Fruit fly (Drosophila melanogaster) whole organism, embryonic: ENCODE results near the gene CG43095.

Source experiments
- BEAF-32 ChIP-seq: fragments of 200-800 bp; sonication (Bioruptor generic); optimal IDR thresholded peaks from 3 replicates; lab custom pipeline; 2017; ENCODE audit warnings: missing biosample characterization, missing genetic modification characterization, mild to moderate bottlenecking, moderate library complexity, missing genetic modification reagents
- CG1024 ChIP-seq: fragments of 200-800 bp; sonication (Bioruptor generic); IDR thresholded peaks from 2 replicates; pipeline ENCODE4 v1.3.6; 2022; ENCODE audit warnings: missing biosample characterization, missing genetic modification characterization
- CG10267 ChIP-seq: fragments of 200-800 bp; sonication (Bioruptor generic); optimal IDR thresholded peaks from 2 replicates; lab custom pipeline; 2018; ENCODE audit warnings: missing biosample characterization, mild to moderate bottlenecking, missing genetic modification characterization, moderate library complexity
- CG10274 ChIP-seq: fragments of 200-800 bp; sonication (Bioruptor generic); optimal IDR thresholded peaks from 3 replicates; lab custom pipeline; 2017; ENCODE audit warnings: missing biosample characterization, mild to moderate bottlenecking, missing genetic modification characterization
- CG12236 ChIP-seq: fragments of 200-800 bp; sonication (Bioruptor generic); optimal IDR thresholded peaks from 2 replicates; lab custom pipeline; 2016; ENCODE audit warnings: missing biosample characterization, missing genetic modification characterization
- CG12391 ChIP-seq: fragments of 200-800 bp; sonication (Bioruptor generic); optimal IDR thresholded peaks from 3 replicates; lab custom pipeline; 2018; ENCODE audit warnings: missing biosample characterization, mild to moderate bottlenecking, missing genetic modification characterization, moderate library complexity
- CG13123 ChIP-seq: fragments of 200-800 bp; sonication (Bioruptor generic); optimal IDR thresholded peaks from 2 replicates; lab custom pipeline; 2016; ENCODE audit warnings: missing biosample characterization, missing genetic modification characterization
- CG13624 ChIP-seq: fragments of 200-800 bp; sonication (Bioruptor generic); optimal IDR thresholded peaks from 2 replicates; lab custom pipeline; 2016; ENCODE audit warnings: missing biosample characterization, missing genetic modification characterization
- CG15601 ChIP-seq: fragments of 200-800 bp; sonication (Bioruptor generic); optimal IDR thresholded peaks from 3 replicates; lab custom pipeline; 2019; ENCODE audit warnings: missing biosample characterization, mild to moderate bottlenecking, missing genetic modification characterization, moderate library complexity
- CG18011 ChIP-seq: fragments of 200-800 bp; sonication (Bioruptor generic); optimal IDR thresholded peaks from 2 replicates; lab custom pipeline; 2017; ENCODE audit warnings: missing biosample characterization, missing genetic modification characterization, mild to moderate bottlenecking, moderate library complexity, missing genotype
- CG18619 ChIP-seq: fragments of 200-800 bp; sonication (Bioruptor generic); optimal IDR thresholded peaks from 3 replicates; lab custom pipeline; 2017; ENCODE audit warnings: missing biosample characterization, mild to moderate bottlenecking, missing genetic modification characterization
- CG2202 ChIP-seq: fragments of 200-800 bp; sonication (Bioruptor generic); optimal IDR thresholded peaks from 2 replicates; lab custom pipeline; 2018; ENCODE audit warnings: missing biosample characterization, mild to moderate bottlenecking, missing genetic modification characterization
- CG2875 ChIP-seq: fragments of 200-800 bp; sonication (Bioruptor generic); optimal IDR thresholded peaks from 2 replicates; lab custom pipeline; 2017; ENCODE audit warnings: missing biosample characterization, mild to moderate bottlenecking, missing genetic modification characterization, missing genetic modification reagents
- CG30431 ChIP-seq: fragments of 200-800 bp; sonication (Bioruptor generic); optimal IDR thresholded peaks from 2 replicates; lab custom pipeline; 2017; ENCODE audit warnings: missing biosample characterization, missing genetic modification characterization
- CG6683 ChIP-seq: fragments of 200-800 bp; sonication (Bioruptor generic); optimal IDR thresholded peaks from 2 replicates; lab custom pipeline; 2017; ENCODE audit warnings: missing biosample characterization, mild to moderate bottlenecking, missing genetic modification characterization, missing genetic modification reagents
- CG6689 ChIP-seq: fragments of 200-800 bp; sonication (Bioruptor generic); IDR thresholded peaks from 2 replicates; pipeline ENCODE4 v1.3.6; 2022; ENCODE audit warnings: missing biosample characterization, missing genetic modification characterization
- CG6765 ChIP-seq: fragments of 200-800 bp; sonication (Bioruptor generic); optimal IDR thresholded peaks from 3 replicates; lab custom pipeline; 2017; ENCODE audit warnings: missing biosample characterization, mild to moderate bottlenecking, missing genetic modification characterization
- CG6813 ChIP-seq: fragments of 200-800 bp; sonication (Bioruptor generic); optimal IDR thresholded peaks from 2 replicates; lab custom pipeline; 2017; ENCODE audit warnings: missing biosample characterization, missing genetic modification characterization, mild to moderate bottlenecking, moderate library complexity, missing genetic modification reagents
- CG7556 ChIP-seq: fragments of 200-800 bp; sonication (Bioruptor generic); optimal IDR thresholded peaks from 2 replicates; lab custom pipeline; 2017; ENCODE audit warnings: missing biosample characterization, mild to moderate bottlenecking, missing genetic modification characterization
- CG7839 ChIP-seq: fragments of 200-800 bp; sonication (Bioruptor generic); optimal IDR thresholded peaks from 3 replicates; lab custom pipeline; 2018; ENCODE audit warnings: missing biosample characterization, mild to moderate bottlenecking, missing genetic modification characterization, moderate library complexity
- CG7963 ChIP-seq: fragments of 200-800 bp; sonication (Bioruptor generic); IDR thresholded peaks from 3 replicates; pipeline ENCODE4 v1.3.6; 2022; ENCODE audit warnings: missing biosample characterization, missing genetic modification characterization; ENCODE audit not compliant: partially characterized antibody
- CG8359 ChIP-seq: fragments of 200-800 bp; sonication (Bioruptor generic); optimal IDR thresholded peaks from 2 replicates; lab custom pipeline; 2017; ENCODE audit warnings: missing biosample characterization, mild to moderate bottlenecking, missing genetic modification characterization, borderline replicate concordance
- CG8388 ChIP-seq: fragments of 200-800 bp; sonication (Bioruptor generic); optimal IDR thresholded peaks from 2 replicates; lab custom pipeline; 2019; ENCODE audit warnings: missing biosample characterization, mild to moderate bottlenecking, missing genetic modification characterization, moderate library complexity
- CG9797 ChIP-seq: fragments of 200-800 bp; sonication (Bioruptor generic); optimal IDR thresholded peaks from 3 replicates; lab custom pipeline; 2018; ENCODE audit warnings: missing biosample characterization, mild to moderate bottlenecking, missing genetic modification characterization
- D19B ChIP-seq: fragments of 200-800 bp; sonication (Bioruptor generic); optimal IDR thresholded peaks from 2 replicates; lab custom pipeline; 2017; ENCODE audit warnings: missing biosample characterization, mild to moderate bottlenecking, missing genetic modification characterization
- Dad ChIP-seq: fragments of 200-800 bp; sonication (Bioruptor generic); optimal IDR thresholded peaks from 3 replicates; lab custom pipeline; 2016; ENCODE audit warnings: missing biosample characterization, missing genetic modification characterization
- Dfd ChIP-seq, 2 experiments: fragments of >200 bp; optimal IDR thresholded peaks; 2 replicates each; lab custom pipeline; 2017; ENCODE audit warnings: missing biosample characterization in 2 of 2, missing genetic modification characterization in 2 of 2
- Drgx ChIP-seq: fragments of 200-800 bp; sonication (Bioruptor generic); IDR thresholded peaks from 2 replicates; pipeline ENCODE4 v1.3.6; 2022; ENCODE audit warnings: missing biosample characterization, missing genetic modification characterization
- HmgZ ChIP-seq: fragments of 200-800 bp; sonication (Bioruptor generic); optimal IDR thresholded peaks from 2 replicates; lab custom pipeline; 2018; ENCODE audit warnings: missing biosample characterization, mild to moderate bottlenecking, missing genetic modification characterization
- Mes4 ChIP-seq: fragments of 200-800 bp; sonication (Bioruptor generic); optimal IDR thresholded peaks from 2 replicates; lab custom pipeline; 2016; ENCODE audit warnings: missing biosample characterization, missing genetic modification characterization
- Poxn ChIP-seq: fragments of 200-800 bp; sonication (Bioruptor generic); IDR thresholded peaks from 2 replicates; pipeline ENCODE4 v1.3.6; 2022; ENCODE audit warnings: missing biosample characterization, missing genetic modification characterization
- Taf1 ChIP-seq: fragments of 200-800 bp; sonication (Bioruptor generic); IDR thresholded peaks from 2 replicates; pipeline ENCODE4 v1.3.6; 2022; ENCODE audit warnings: missing biosample characterization, missing genetic modification characterization
- ci ChIP-seq: fragments of 200-800 bp; sonication (Bioruptor generic); IDR thresholded peaks from 3 replicates; pipeline ENCODE4 v1.3.6; 2022; ENCODE audit warnings: missing biosample characterization, missing genetic modification characterization
- da ChIP-seq: fragments of 200-800 bp; sonication (Bioruptor generic); optimal IDR thresholded peaks from 2 replicates; lab custom pipeline; 2016; ENCODE audit warnings: missing biosample characterization, missing genetic modification characterization
- dati ChIP-seq: fragments of 200-800 bp; sonication (Bioruptor generic); IDR thresholded peaks from 2 replicates; pipeline ENCODE4 v1.3.6; 2022; ENCODE audit warnings: missing biosample characterization, missing genetic modification characterization
- dpn ChIP-seq, 2 experiments: fragments of 200-800 bp; sonication (Bioruptor generic); optimal IDR thresholded peaks; 3 replicates each; lab custom pipeline; 2016; ENCODE audit warnings: missing biosample characterization in 2 of 2, missing genetic modification characterization in 2 of 2
- fd96Cb ChIP-seq: fragments of 200-800 bp; sonication (Bioruptor generic); optimal IDR thresholded peaks from 2 replicates; lab custom pipeline; 2018; ENCODE audit warnings: missing biosample characterization, mild to moderate bottlenecking, missing genetic modification characterization, moderate library complexity
- gem ChIP-seq: fragments of 200-800 bp; sonication (Bioruptor generic); optimal IDR thresholded peaks from 2 replicates; lab custom pipeline; 2019; ENCODE audit warnings: missing biosample characterization, mild to moderate bottlenecking, missing genetic modification characterization, moderate library complexity
- pb ChIP-seq: fragments of 200-800 bp; sonication (Bioruptor generic); optimal IDR thresholded peaks from 3 replicates; lab custom pipeline; 2016; ENCODE audit warnings: missing biosample characterization, missing genetic modification characterization
- pfk ChIP-seq: fragments of 200-800 bp; sonication (Bioruptor generic); optimal IDR thresholded peaks from 2 replicates; lab custom pipeline; 2018; ENCODE audit warnings: missing biosample characterization, mild to moderate bottlenecking, missing genetic modification characterization, moderate library complexity
- row ChIP-seq: fragments of 200-800 bp; sonication (Bioruptor generic); IDR thresholded peaks from 3 replicates; pipeline ENCODE4 v1.3.6; 2022; ENCODE audit warnings: missing biosample characterization, missing genetic modification characterization
- shn ChIP-seq: fragments of 200-800 bp; sonication (Bioruptor generic); optimal IDR thresholded peaks from 3 replicates; lab custom pipeline; 2016; ENCODE audit warnings: missing biosample characterization, missing genetic modification characterization
- sisA ChIP-seq: fragments of 200-800 bp; sonication (Bioruptor generic); IDR thresholded peaks from 2 replicates; pipeline ENCODE4 v1.3.6; 2022; ENCODE audit warnings: missing biosample characterization, missing genetic modification characterization
- slou ChIP-seq: fragments of 200-800 bp; sonication (Bioruptor generic); optimal IDR thresholded peaks from 3 replicates; lab custom pipeline; 2016; ENCODE audit warnings: missing biosample characterization, missing genetic modification characterization
- tin ChIP-seq: fragments of 200-800 bp; sonication (Bioruptor generic); optimal IDR thresholded peaks from 3 replicates; lab custom pipeline; 2016; ENCODE audit warnings: missing biosample characterization, missing genetic modification characterization
- trh ChIP-seq: fragments of 200-800 bp; sonication (Bioruptor generic); optimal IDR thresholded peaks from 2 replicates; lab custom pipeline; 2016; ENCODE audit warnings: missing biosample characterization, missing genetic modification characterization
- unc-4 ChIP-seq: fragments of 200-800 bp; sonication (Bioruptor generic); IDR thresholded peaks from 2 replicates; pipeline ENCODE4 v1.3.6; 2022; ENCODE audit warnings: missing biosample characterization, missing genetic modification characterization; ENCODE audit not compliant: partially characterized antibody
- zf30C ChIP-seq: fragments of 200-800 bp; sonication (Bioruptor generic); optimal IDR thresholded peaks from 3 replicates; lab custom pipeline; 2018; ENCODE audit warnings: missing biosample characterization, mild to moderate bottlenecking, missing genetic modification characterization

The CG43095 gene

dm6 chr3R:22724149-22724973 is 47.2 kb downstream of the CG43095 start, which contains the start of gene Irp-1A (continued):
- peak; percentile 51 to 69 for TF ChIP-seq dpn (GFP tag; optimal IDR thresholded peaks at IDR 0.05; lab: Kevin White, UChicago)
- peak; percentile 41 for TF ChIP-seq CG13123 (GFP tag; lab: Kevin White, UChicago)
- TF ChIP-seq pfk (GFP tag; lab: Kevin White, UChicago) = no peak
- no peak for TF ChIP-seq CG8359
- TF ChIP-seq dati (GFP tag; lab: Robert Waterston, UW) = no peak
- peak; percentile 24; the same call in 1 of the 2 replicates for TF ChIP-seq sisA (GFP tag; lab: Robert Waterston, UW)
- TF ChIP-seq CG6765 (GFP tag; lab: Kevin White, UChicago) = peak; percentile 58
- TF ChIP-seq CG7556 (GFP tag; lab: Kevin White, UChicago) = peak; percentile 77
- peak; percentile 55 for TF ChIP-seq tin (GFP tag; lab: Kevin White, UChicago)
- 0 out of 2 replicates have a peak, but pooled peaks have one; percentile 26 for TF ChIP-seq Taf1
- no peak for TF ChIP-seq CG12236 (GFP tag; lab: Kevin White, UChicago)
- TF ChIP-seq CG10274 (GFP tag; lab: Kevin White, UChicago) = no peak
- peak; percentile 44 for TF ChIP-seq CG2875
- TF ChIP-seq BEAF-32 (GFP tag; lab: Kevin White, UChicago) = peak; percentile 83
- no peak for TF ChIP-seq shn
- no peak for TF ChIP-seq da (GFP tag; lab: Kevin White, UChicago)
- TF ChIP-seq row = peak; percentile 86
- TF ChIP-seq HmgZ (tag; lab: Kevin White, UChicago) = peak; percentile 76
- peak; percentile 81 for TF ChIP-seq CG10267 (tag; lab: Kevin White, UChicago)
- peak; percentile 84 for TF ChIP-seq unc-4
- peak; percentile 86 for TF ChIP-seq CG7839 (tag; lab: Kevin White, UChicago)
- TF ChIP-seq CG7963 = peak; percentile 65
- no peak for TF ChIP-seq Dfd (GFP tag; optimal IDR thresholded peaks at IDR 0.05; lab: Kevin White, UChicago)
- no peak for TF ChIP-seq Poxn (GFP tag; lab: Robert Waterston, UW)
- TF ChIP-seq fd96Cb (tag; lab: Kevin White, UChicago) = peak; percentile 69
- TF ChIP-seq gem = peak; percentile 90
- TF ChIP-seq CG8388 (GFP tag; lab: Kevin White, UChicago) = peak; percentile 76
- TF ChIP-seq CG30431 (GFP tag; lab: Kevin White, UChicago) = no peak
- TF ChIP-seq CG15601 (tag; lab: Kevin White, UChicago) = peak; percentile 70
- TF ChIP-seq slou = peak; percentile 54
- peak; percentile 52 for TF ChIP-seq CG6813 (GFP tag; lab: Kevin White, UChicago)
- TF ChIP-seq CG6683 (GFP tag; lab: Kevin White, UChicago) = peak; percentile 66
- peak; percentile 96 for TF ChIP-seq zf30C (GFP tag; lab: Kevin White, UChicago)
- peak; percentile 23 for TF ChIP-seq D19B (GFP tag; lab: Kevin White, UChicago)
- TF ChIP-seq CG6689 (GFP tag; lab: Robert Waterston, UW) = peak; percentile 77
- no peak for TF ChIP-seq pb (GFP tag; lab: Kevin White, UChicago)
- TF ChIP-seq ci (GFP tag; lab: Robert Waterston, UW) = peak; percentile 82
- TF ChIP-seq CG18011 = peak; percentile 16
- TF ChIP-seq CG12391 = peak; percentile 91
- no peak for TF ChIP-seq CG9797 (GFP tag; lab: Kevin White, UChicago)
- peak; percentile 38; the same call in 1 of the 2 replicates for TF ChIP-seq CG1024 (GFP tag; lab: Robert Waterston, UW)
- TF ChIP-seq CG18619 (GFP tag; lab: Kevin White, UChicago) = peak; percentile 47
- TF ChIP-seq CG13624 = peak; percentile 47
- peak; percentile 39 for TF ChIP-seq CG2202
- TF ChIP-seq Mes4 (GFP tag; lab: Kevin White, UChicago) = no peak
- TF ChIP-seq Drgx (GFP tag; lab: Robert Waterston, UW) = peak; percentile 68
- TF ChIP-seq trh (GFP tag; lab: Kevin White, UChicago) = no peak
- TF ChIP-seq Dad (GFP tag; lab: Kevin White, UChicago) = no peak
